Fruit fly (Drosophila melanogaster) whole organism, wandering third instar larva: ENCODE results near the gene sit.

ENCODE experiments used
- CG32264 ChIP-seq: fragments of 200-800 bp; sonication (Bioruptor generic); optimal IDR thresholded peaks from 2 replicates; lab custom pipeline; 2016; ENCODE audit warnings: missing biosample characterization, missing genetic modification characterization
- CrebA ChIP-seq: fragments of 200-800 bp; sonication (Bioruptor generic); optimal IDR thresholded peaks from 2 replicates; lab custom pipeline; 2016; ENCODE audit warnings: missing biosample characterization, mild to moderate bottlenecking, missing genetic modification characterization, borderline replicate concordance
- Dfd ChIP-seq: fragments of >200 bp; optimal IDR thresholded peaks from 2 replicates; lab custom pipeline; 2017; ENCODE audit warnings: missing biosample characterization, missing genetic modification characterization
- Dif ChIP-seq: fragments of 200-275, 200-300 bp; sonication (Bioruptor generic); optimal IDR thresholded peaks from 2 replicates; lab custom pipeline; 2018; ENCODE audit warnings: missing biosample characterization, missing genetic modification characterization; ENCODE audit not compliant: partially characterized antibody
- GATAd ChIP-seq: sonication (Bioruptor generic); optimal IDR thresholded peaks from 2 replicates; lab custom pipeline; 2016; ENCODE audit warnings: missing biosample characterization, missing genetic modification characterization
- HLH106 ChIP-seq: fragments of 200-800 bp; optimal IDR thresholded peaks from 3 replicates; lab custom pipeline; 2019; ENCODE audit warnings: missing biosample characterization, mild to moderate bottlenecking, missing genetic modification characterization, moderate library complexity
- Hnf4 ChIP-seq: fragments of 200-800 bp; sonication (Bioruptor generic); optimal IDR thresholded peaks from 2 replicates; lab custom pipeline; 2016; ENCODE audit warnings: missing biosample characterization, mild to moderate bottlenecking, missing genetic modification characterization
- Hr78 ChIP-seq: fragments of >200 bp; optimal IDR thresholded peaks from 2 replicates; lab custom pipeline; 2017; ENCODE audit warnings: missing biosample characterization, missing genetic modification characterization
- Hr83 ChIP-seq: fragments of 200-300 bp; sonication (Bioruptor generic); optimal IDR thresholded peaks from 2 replicates; lab custom pipeline; 2016; ENCODE audit warnings: missing biosample characterization, mild to moderate bottlenecking, missing genetic modification characterization, moderate library complexity; ENCODE audit not compliant: poor library complexity, severe bottlenecking
- Jra ChIP-seq: sonication (Bioruptor generic); optimal IDR thresholded peaks from 2 replicates; lab custom pipeline; 2016; ENCODE audit warnings: missing biosample characterization, missing genetic modification characterization
- Mio ChIP-seq: sonication (Bioruptor generic); optimal IDR thresholded peaks from 2 replicates; lab custom pipeline; 2016; ENCODE audit warnings: missing biosample characterization, missing genetic modification characterization
- Myc ChIP-seq: fragments of >200 bp; optimal IDR thresholded peaks from 2 replicates; lab custom pipeline; 2017
- N ChIP-seq: fragments of >200 bp; optimal IDR thresholded peaks from 2 replicates; lab custom pipeline; 2018; ENCODE audit warnings: missing biosample characterization, missing external identifiers, missing genetic modification characterization
- OdsH ChIP-seq: fragments of 200-800 bp; sonication (Bioruptor generic); optimal IDR thresholded peaks from 2 replicates; lab custom pipeline; 2016; ENCODE audit warnings: missing biosample characterization, mild to moderate bottlenecking, missing genetic modification characterization
- Sp1 ChIP-seq: fragments of 200-800 bp; sonication (Bioruptor generic); optimal IDR thresholded peaks from 3 replicates; lab custom pipeline; 2019; ENCODE audit warnings: missing biosample characterization, mild to moderate bottlenecking, missing genetic modification characterization, moderate library complexity
- Vsx2 ChIP-seq: fragments of 200-300, 225-300 bp; sonication (Bioruptor generic); optimal IDR thresholded peaks from 2 replicates; lab custom pipeline; 2018; ENCODE audit warnings: missing biosample characterization, missing genetic modification characterization; ENCODE audit not compliant: partially characterized antibody
- br ChIP-seq: fragments of 200-800 bp; sonication (Bioruptor generic); optimal IDR thresholded peaks from 2 replicates; lab custom pipeline; 2016; ENCODE audit warnings: missing biosample characterization, missing genetic modification characterization
- brk ChIP-seq: fragments of 200-800 bp; sonication (Bioruptor generic); optimal IDR thresholded peaks from 2 replicates; lab custom pipeline; 2016; ENCODE audit warnings: missing biosample characterization, mild to moderate bottlenecking, missing genetic modification characterization
- dl ChIP-seq, 2 experiments: fragments of 175-275, 200-275 bp in 1 of 2; fragments of 200-275 bp in 1 of 2; sonication (Bioruptor generic); optimal IDR thresholded peaks; lab custom pipeline; 2018; ENCODE audit warnings: mild to moderate bottlenecking in 2 of 2, missing biosample characterization in 2 of 2, missing genetic modification characterization in 2 of 2, moderate library complexity in 2 of 2; ENCODE audit not compliant: partially characterized antibody in 2 of 2, insufficient read depth in 1 of 2
- dmrt93B ChIP-seq: fragments of 200-800 bp; sonication (Bioruptor generic); optimal IDR thresholded peaks from 2 replicates; lab custom pipeline; 2018; ENCODE audit warnings: missing biosample characterization, mild to moderate bottlenecking, missing genetic modification characterization
- dsf ChIP-seq: sonication (Bioruptor generic); optimal IDR thresholded peaks from 2 replicates; lab custom pipeline; 2016; ENCODE audit warnings: missing biosample characterization, missing genetic modification characterization, borderline replicate concordance
- ey ChIP-seq: fragments of 200-800 bp; sonication (Bioruptor generic); optimal IDR thresholded peaks from 2 replicates; lab custom pipeline; 2016; ENCODE audit warnings: missing biosample characterization, missing genetic modification characterization
- foxo ChIP-seq, 2 experiments: fragments of 200-800 bp; sonication (Bioruptor generic); optimal IDR thresholded peaks; 2 replicates in 1 of 2; 3 replicates in 1 of 2; lab custom pipeline; 2016 to 2017; ENCODE audit warnings: missing biosample characterization in 2 of 2, missing genetic modification characterization in 2 of 2
- fru ChIP-seq: fragments of 200-800 bp; sonication (Bioruptor generic); optimal IDR thresholded peaks from 3 replicates; lab custom pipeline; 2016; ENCODE audit warnings: missing biosample characterization, mild to moderate bottlenecking, missing genetic modification characterization
- h ChIP-seq: fragments of 200-800 bp; sonication (Bioruptor generic); optimal IDR thresholded peaks from 3 replicates; lab custom pipeline; 2016; ENCODE audit warnings: missing biosample characterization, mild to moderate bottlenecking, missing genetic modification characterization
- jim ChIP-seq: fragments of 175-275, 200-325 bp; sonication (Bioruptor generic); optimal IDR thresholded peaks from 2 replicates; lab custom pipeline; 2016; ENCODE audit warnings: missing biosample characterization, mild to moderate bottlenecking, missing genetic modification characterization
- lola ChIP-seq: fragments of >200 bp; optimal IDR thresholded peaks from 2 replicates; lab custom pipeline; 2017; ENCODE audit warnings: missing biosample characterization, missing genetic modification characterization
- pan ChIP-seq: fragments of >200 bp; optimal IDR thresholded peaks from 2 replicates; lab custom pipeline; 2017
- psq ChIP-seq: fragments of 200-800 bp; sonication (Bioruptor generic); optimal IDR thresholded peaks from 3 replicates; lab custom pipeline; 2017; ENCODE audit warnings: missing biosample characterization, mild to moderate bottlenecking, missing genetic modification characterization, moderate library complexity
- rgr ChIP-seq: fragments of 200-800 bp; sonication (Bioruptor generic); optimal IDR thresholded peaks from 3 replicates; lab custom pipeline; 2016; ENCODE audit warnings: missing biosample characterization, mild to moderate bottlenecking, missing genetic modification characterization
- sage ChIP-seq: fragments of 200-800 bp; sonication (Bioruptor generic); optimal IDR thresholded peaks from 2 replicates; lab custom pipeline; 2016; ENCODE audit warnings: missing biosample characterization, mild to moderate bottlenecking, missing genetic modification characterization
- sv ChIP-seq: fragments of 200-800 bp; sonication (Bioruptor generic); optimal IDR thresholded peaks from 3 replicates; lab custom pipeline; 2016; ENCODE audit warnings: missing biosample characterization, missing genetic modification characterization
- tai ChIP-seq: sonication (Bioruptor generic); optimal IDR thresholded peaks from 2 replicates; lab custom pipeline; 2016; ENCODE audit warnings: missing biosample characterization, missing genetic modification characterization
- usp ChIP-seq: fragments of >200 bp; optimal IDR thresholded peaks from 2 replicates; lab custom pipeline; 2017; ENCODE audit warnings: missing biosample characterization, missing genetic modification characterization
- woc ChIP-seq: sonication (Bioruptor generic); optimal IDR thresholded peaks from 2 replicates; lab custom pipeline; 2016; ENCODE audit warnings: missing biosample characterization, mild to moderate bottlenecking, missing genetic modification characterization

sit gene

DNA sequence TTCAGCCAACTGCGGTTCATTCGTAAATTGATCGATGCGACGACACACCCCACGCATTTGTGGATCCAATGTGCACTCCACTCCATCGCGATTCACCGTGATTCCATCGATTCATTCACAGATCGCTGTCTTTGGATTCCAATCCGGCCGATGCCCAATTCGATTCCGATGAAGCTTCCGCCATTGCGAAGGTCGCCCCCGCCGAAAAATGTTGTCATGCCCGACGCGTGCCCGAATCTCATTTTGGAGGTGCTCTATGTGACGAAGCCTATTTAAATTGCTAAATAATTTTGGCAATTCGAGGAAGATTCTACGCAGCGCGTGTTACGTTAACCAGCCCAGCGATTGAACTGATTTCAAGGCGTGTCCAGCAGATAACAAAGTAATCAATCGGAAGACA is 21.7 kb downstream of the sit start:
- TF ChIP-seq lola (GFP tag; lab: Kevin White, UChicago) (no peak), dl (GFP tag; optimal IDR thresholded peaks at IDR 0.05; lab: Kevin White, UChicago; ENCODE audit: insufficient read depth in 1 of 2, partially characterized antibody in 2 of 2) (no peak), CrebA (GFP tag; lab: Kevin White, UChicago) (no peak), dmrt93B (GFP tag; lab: Kevin White, UChicago) (no peak), psq (GFP tag; lab: Kevin White, UChicago) (no peak), brk (no peak), sv (GFP tag; lab: Kevin White, UChicago) (no peak)

DNA sequence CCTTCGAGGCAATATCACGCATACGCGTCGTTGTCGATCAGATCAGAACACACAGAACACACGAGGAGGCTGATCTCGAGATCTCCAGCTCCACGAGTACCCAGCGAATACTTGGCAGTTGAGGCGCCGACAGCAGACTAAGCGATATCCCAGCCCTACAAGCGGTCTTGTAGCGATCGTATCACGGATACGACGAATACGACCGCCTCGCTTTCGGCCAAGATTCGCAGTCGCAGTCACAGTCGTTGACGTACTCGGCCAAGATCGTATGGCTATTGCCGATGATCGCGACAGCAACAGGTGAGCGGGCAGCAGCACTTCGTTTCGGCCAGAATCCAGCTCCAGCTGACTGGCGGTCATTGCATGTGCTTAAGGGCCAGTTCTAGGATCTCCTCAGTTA is 22.6 kb downstream of the sit start, which contains the start of gene CG5326:
Gene CG5326 (minus strand): TSS at position 158 of the 400 bp plus-strand sequence.
- peak; percentile 4 for TF ChIP-seq Hr83 (GFP tag; lab: Kevin White, UChicago)
- no peak for TF ChIP-seq lola (GFP tag; lab: Kevin White, UChicago)
- TF ChIP-seq Vsx2 (GFP tag; lab: Kevin White, UChicago) = peak; percentile 7
- TF ChIP-seq sv (GFP tag; lab: Kevin White, UChicago) = no peak
- no peak for TF ChIP-seq brk
- TF ChIP-seq Myc (lab: Kevin White, UChicago) = no peak
- no peak for TF ChIP-seq OdsH (GFP tag; lab: Kevin White, UChicago)
- TF ChIP-seq CrebA (GFP tag; lab: Kevin White, UChicago) = no peak
- no peak for TF ChIP-seq h (GFP tag; lab: Kevin White, UChicago)
- TF ChIP-seq woc (GFP tag; lab: Kevin White, UChicago) = no peak

DNA sequence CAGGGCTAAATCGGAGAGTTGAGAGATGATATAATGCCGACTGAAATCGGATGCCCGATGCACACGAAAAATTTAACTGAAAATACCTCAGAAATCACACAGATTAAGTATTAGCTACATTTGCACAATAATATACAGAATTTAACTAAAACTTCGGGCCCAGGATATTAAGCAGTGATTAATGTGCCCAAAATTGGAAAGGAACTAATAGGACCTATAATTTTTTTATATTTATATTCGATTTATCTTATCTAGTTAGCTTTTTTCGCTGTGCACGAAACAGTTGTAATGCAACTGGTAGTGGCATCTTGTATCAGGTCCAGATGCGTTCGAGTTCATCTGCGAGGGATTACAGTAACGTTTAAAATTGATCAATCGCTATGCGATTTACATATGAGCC is 23.5 kb downstream of the sit start:
- TF ChIP-seq CrebA (GFP tag; lab: Kevin White, UChicago) (no peak), h (GFP tag; lab: Kevin White, UChicago) (peak; percentile 13), foxo (GFP tag; optimal IDR thresholded peaks at IDR 0.05; lab: Kevin White, UChicago) (peak in 1 of 2 experiments; percentile 14), dmrt93B (GFP tag; lab: Kevin White, UChicago) (no peak), Vsx2 (GFP tag; lab: Kevin White, UChicago) (no peak)

- TF ChIP-seq OdsH (GFP tag; lab: Kevin White, UChicago) (peak; percentile 53), brk (peak; percentile 37), br (GFP tag; lab: Kevin White, UChicago) (peak; percentile 38), foxo (GFP tag; optimal IDR thresholded peaks at IDR 0.05; lab: Kevin White, UChicago) (peak in 1 of 2 experiments; percentile 59), rgr (peak; percentile 60), dmrt93B (GFP tag; lab: Kevin White, UChicago) (no peak), HLH106 (peak; percentile 31), h (GFP tag; lab: Kevin White, UChicago) (peak; percentile 72), psq (GFP tag; lab: Kevin White, UChicago) (peak; percentile 51), fru (GFP tag; lab: Kevin White, UChicago) (peak; percentile 66), Vsx2 (GFP tag; lab: Kevin White, UChicago) (no peak), N (GFP tag; lab: Kevin White, UChicago) (no peak), usp (GFP tag; lab: Kevin White, UChicago) (no peak), sage (GFP tag; lab: Kevin White, UChicago) (peak; percentile 5), Sp1 (GFP tag; lab: Kevin White, UChicago) (peak; percentile 9), pan (lab: Kevin White, UChicago) (no peak), CrebA (GFP tag; lab: Kevin White, UChicago) (no peak), woc (GFP tag; lab: Kevin White, UChicago) (peak; percentile 15), Hnf4 (peak; percentile 41), ey (peak; percentile 61)
Measured at dm6 chr3R:22536504-22537423, 25.6 kb downstream of the sit start.

- TF ChIP-seq ey (no peak), lola (GFP tag; lab: Kevin White, UChicago) (no peak), usp (GFP tag; lab: Kevin White, UChicago) (no peak), Mio (no peak), dsf (no peak), foxo (GFP tag; optimal IDR thresholded peaks at IDR 0.05; lab: Kevin White, UChicago) (no peak), Dif (GFP tag; lab: Kevin White, UChicago) (no peak), OdsH (GFP tag; lab: Kevin White, UChicago) (no peak), CG32264 (GFP tag; lab: Kevin White, UChicago) (no peak), Jra (GFP tag; lab: Kevin White, UChicago) (no peak), pan (lab: Kevin White, UChicago) (no peak), Sp1 (GFP tag; lab: Kevin White, UChicago) (no peak), tai (GFP tag; lab: Kevin White, UChicago) (no peak), Hr78 (no peak), GATAd (GFP tag; lab: Kevin White, UChicago) (no peak), jim (GFP tag; lab: Kevin White, UChicago) (no peak), Dfd (no peak), dmrt93B (GFP tag; lab: Kevin White, UChicago) (no peak)
Measured at dm6 chr3R:22535945-22536344, 26.4 kb downstream of the sit start.
